Fruit fly (Drosophila melanogaster): ENCODE measurements around the gene Nuf2.

DNA sequence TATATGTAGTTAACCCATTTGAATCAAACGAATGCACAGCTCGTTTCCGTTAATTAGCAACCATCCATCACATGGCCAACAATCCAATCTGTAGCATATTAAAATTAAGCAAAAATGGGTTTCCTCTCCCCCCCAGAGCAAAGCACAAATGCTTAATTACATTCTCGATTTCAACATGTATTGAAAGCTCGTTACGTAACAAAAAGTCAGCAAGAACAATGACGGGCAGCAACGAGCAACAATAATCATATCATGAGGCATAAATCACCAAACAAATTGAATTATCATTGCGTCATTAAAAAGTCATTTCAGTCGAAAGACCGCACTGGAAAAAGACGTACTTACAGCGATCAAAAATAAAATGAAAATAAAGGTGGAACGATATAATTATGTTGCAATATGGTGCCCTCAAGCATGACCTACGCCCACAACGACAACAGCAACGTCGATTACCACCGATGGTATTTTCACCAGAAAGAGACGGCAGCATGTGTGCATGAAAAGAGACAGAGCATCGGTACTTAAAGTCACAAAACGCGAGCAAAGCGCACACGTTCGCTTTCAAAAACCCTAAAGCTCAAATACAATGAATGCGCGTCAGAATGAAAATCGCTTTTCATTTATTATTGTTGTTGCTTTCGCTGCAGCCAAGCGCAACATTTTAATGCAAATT is 40.8 kb upstream of the Nuf2 start:
- TF ChIP-seq Pif1A (GFP tag; optimal IDR thresholded peaks at IDR 0.05) (no peak), gl (tag; optimal IDR thresholded peaks at IDR 0.05) (no peak), CG8159 (tag; optimal IDR thresholded peaks at IDR 0.05) (no peak), CG32121 (GFP tag; IDR thresholded peaks at IDR 0.05) (no peak), rn (GFP tag; IDR thresholded peaks at IDR 0.05) (no peak), CG12605 (GFP tag; IDR thresholded peaks at IDR 0.05) (no peak), CG34367 (tag; optimal IDR thresholded peaks at IDR 0.05) (no peak), EcR (GFP tag; optimal IDR thresholded peaks at IDR 0.05) (no peak), Snoo (tag; optimal IDR thresholded peaks at IDR 0.05) (no peak), D1 (tag; optimal IDR thresholded peaks at IDR 0.05) (no peak)

Data from whole organism, pupa.